Fruit fly (Drosophila melanogaster) whole organism, pupa: ENCODE measurements around the gene CG13083.

Experiments
- CG10348 ChIP-seq: fragments of 200-800 bp; sonication (Bioruptor generic); IDR thresholded peaks from 2 replicates; pipeline ENCODE4 v1.3.6; 2022; ENCODE audit warnings: missing biosample characterization, missing genetic modification characterization
- CG12605 ChIP-seq: fragments of 200-800 bp; sonication (Bioruptor generic); IDR thresholded peaks from 2 replicates; pipeline ENCODE4 v1.3.6; 2022; ENCODE audit warnings: missing biosample characterization, missing genetic modification characterization
- CG13204 ChIP-seq: fragments of 200-800 bp; sonication (Bioruptor generic); optimal IDR thresholded peaks from 2 replicates; lab custom pipeline; 2018; ENCODE audit warnings: missing biosample characterization, mild to moderate bottlenecking, missing genetic modification characterization, moderate library complexity
- CG14655 ChIP-seq: fragments of 200-800 bp; sonication (Bioruptor generic); optimal IDR thresholded peaks from 3 replicates; lab custom pipeline; 2017; ENCODE audit warnings: mild to moderate bottlenecking, missing biosample characterization, missing genetic modification reagents, missing genetic modification characterization
- CG15710 ChIP-seq: fragments of 200-800 bp; sonication (Bioruptor generic); optimal IDR thresholded peaks from 2 replicates; lab custom pipeline; 2018; ENCODE audit warnings: missing biosample characterization, mild to moderate bottlenecking, missing genetic modification characterization, moderate library complexity
- CG17806 ChIP-seq: fragments of 200-800 bp; sonication (Bioruptor generic); optimal IDR thresholded peaks from 2 replicates; lab custom pipeline; 2018; ENCODE audit warnings: missing biosample characterization, mild to moderate bottlenecking, missing genetic modification characterization, moderate library complexity
- CG32121 ChIP-seq: fragments of 200-800 bp; sonication (Bioruptor generic); IDR thresholded peaks from 2 replicates; pipeline ENCODE4 v1.3.6; 2022; ENCODE audit warnings: missing biosample characterization, missing genetic modification characterization
- CG34367 ChIP-seq: fragments of 200-800 bp; sonication (Bioruptor generic); optimal IDR thresholded peaks from 2 replicates; lab custom pipeline; 2018; ENCODE audit warnings: missing biosample characterization, mild to moderate bottlenecking, missing genetic modification characterization
- CG4496 ChIP-seq: fragments of 200-800 bp; sonication (Bioruptor generic); IDR thresholded peaks from 3 replicates; pipeline ENCODE4 v1.3.6; 2022; ENCODE audit warnings: missing biosample characterization, missing genetic modification characterization
- CG8159 ChIP-seq: fragments of 200-800 bp; sonication (Bioruptor generic); optimal IDR thresholded peaks from 3 replicates; lab custom pipeline; 2018; ENCODE audit warnings: missing biosample characterization, mild to moderate bottlenecking, missing genetic modification characterization, moderate library complexity
- CG8301 ChIP-seq: fragments of 200-800 bp; sonication (Bioruptor generic); optimal IDR thresholded peaks from 2 replicates; lab custom pipeline; 2018; ENCODE audit warnings: missing biosample characterization, mild to moderate bottlenecking, missing genetic modification characterization
- CG9948 ChIP-seq: fragments of 200-800 bp; sonication (Bioruptor generic); optimal IDR thresholded peaks from 2 replicates; lab custom pipeline; 2018; ENCODE audit warnings: missing biosample characterization, mild to moderate bottlenecking, missing genetic modification characterization, moderate library complexity
- D1 ChIP-seq: fragments of 200-800 bp; sonication (Bioruptor generic); optimal IDR thresholded peaks from 2 replicates; lab custom pipeline; 2018; ENCODE audit warnings: missing biosample characterization, mild to moderate bottlenecking, missing genetic modification characterization, moderate library complexity
- EcR ChIP-seq: fragments of 200-800 bp; sonication (Bioruptor generic); optimal IDR thresholded peaks from 3 replicates; lab custom pipeline; 2019; ENCODE audit warnings: missing biosample characterization, missing genetic modification characterization, mild to moderate bottlenecking, moderate library complexity, missing genetic modification reagents
- Ets98B ChIP-seq: fragments of 200-800 bp; sonication (Bioruptor generic); IDR thresholded peaks from 2 replicates; pipeline ENCODE4 v1.3.6; 2022; ENCODE audit warnings: missing biosample characterization, missing genetic modification characterization
- Pif1A ChIP-seq: fragments of 200-800 bp; sonication (Bioruptor generic); optimal IDR thresholded peaks from 3 replicates; lab custom pipeline; 2016; ENCODE audit warnings: missing biosample characterization, missing genetic modification characterization
- Pif1B ChIP-seq: fragments of 200-800 bp; sonication (Bioruptor generic); optimal IDR thresholded peaks from 3 replicates; lab custom pipeline; 2016; ENCODE audit warnings: missing biosample characterization, missing genetic modification characterization
- Snoo ChIP-seq: fragments of 200-800 bp; sonication (Bioruptor generic); optimal IDR thresholded peaks from 3 replicates; lab custom pipeline; 2017; ENCODE audit warnings: missing biosample characterization, mild to moderate bottlenecking, missing genetic modification characterization, inconsistent platforms
- fd96Ca ChIP-seq: fragments of 200-800 bp; sonication (Bioruptor generic); IDR thresholded peaks from 3 replicates; pipeline ENCODE4 v1.3.6; 2022; ENCODE audit warnings: missing biosample characterization, missing genetic modification characterization
- gl ChIP-seq: fragments of 200-800 bp; sonication (Bioruptor generic); optimal IDR thresholded peaks from 2 replicates; lab custom pipeline; 2018; ENCODE audit warnings: missing biosample characterization, mild to moderate bottlenecking, missing genetic modification characterization
- rn ChIP-seq: fragments of 200-800 bp; sonication (Bioruptor generic); IDR thresholded peaks from 2 replicates; pipeline ENCODE4 v1.3.6; 2022; ENCODE audit warnings: missing biosample characterization, missing genetic modification characterization

The CG13083 gene

DNA sequence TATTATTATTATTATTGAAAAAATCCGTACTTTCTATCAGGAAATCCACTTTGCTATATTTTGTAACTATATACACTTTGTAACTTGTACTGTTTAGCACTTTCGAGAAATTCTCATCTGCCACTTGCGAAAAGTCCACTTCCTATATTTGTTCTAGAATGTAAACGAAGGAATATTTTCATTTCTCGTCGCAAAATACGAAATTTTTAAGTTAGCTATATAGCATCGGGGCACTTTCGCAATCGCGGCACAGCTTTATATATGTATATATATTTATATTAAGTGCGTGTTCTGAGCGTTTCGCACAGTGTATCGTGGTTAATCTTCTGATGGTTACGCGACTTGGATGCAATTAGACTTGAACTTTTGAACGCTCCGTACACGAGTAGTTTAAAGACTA lies 45.5 kb upstream of the CG13083 start, which contains the start of gene RanGAP:
Gene RanGAP, plus strand, starts transcription at position 169 of the 400 bp plus-strand sequence.
- peak; percentile 50 for TF ChIP-seq CG9948 (tag; lab: Kevin White, UChicago)
- TF ChIP-seq Snoo, result no peak
- TF ChIP-seq CG10348, result no peak
- no peak for TF ChIP-seq CG13204 (GFP tag; lab: Kevin White, UChicago)
- no peak for TF ChIP-seq EcR
- TF ChIP-seq Ets98B, result no peak
- no peak for TF ChIP-seq CG34367
- TF ChIP-seq CG32121 (GFP tag; lab: Robert Waterston, UW), result peak; percentile 16; the same call in 1 of the 2 replicates
- no peak for TF ChIP-seq D1 (tag; lab: Kevin White, UChicago)
- peak; percentile 48; the same call in 2 of the 3 replicates for TF ChIP-seq fd96Ca (GFP tag; lab: Robert Waterston, UW)
- TF ChIP-seq CG17806 (tag; lab: Kevin White, UChicago), result peak; percentile 31
- peak; percentile 58 for TF ChIP-seq CG14655
- TF ChIP-seq rn, result 0 out of 2 replicates have a peak, but pooled peaks have one; percentile 6
- peak; percentile 12 for TF ChIP-seq CG15710
- peak; percentile 36 for TF ChIP-seq CG8301 (tag; lab: Kevin White, UChicago)
- TF ChIP-seq Pif1B (GFP tag; lab: Kevin White, UChicago), result no peak
- peak; percentile 28 for TF ChIP-seq CG8159 (tag; lab: Kevin White, UChicago)
- no peak; the same call in 1 of the 2 replicates for TF ChIP-seq CG12605 (GFP tag; lab: Robert Waterston, UW)
- TF ChIP-seq Pif1A (GFP tag; lab: Kevin White, UChicago), result no peak
- TF ChIP-seq gl (tag; lab: Kevin White, UChicago), result no peak
- TF ChIP-seq CG4496, result peak; percentile 25; the same call in 1 of the 3 replicates

- TF ChIP-seq CG17806 (tag; lab: Kevin White, UChicago) (no peak), CG14655 (no peak), CG32121 (GFP tag; lab: Robert Waterston, UW) (no peak), fd96Ca (GFP tag; lab: Robert Waterston, UW) (no peak), CG34367 (no peak), D1 (tag; lab: Kevin White, UChicago) (no peak), rn (no peak), gl (tag; lab: Kevin White, UChicago) (no peak), CG8159 (tag; lab: Kevin White, UChicago) (no peak), CG10348 (no peak), CG9948 (tag; lab: Kevin White, UChicago) (no peak), CG15710 (no peak), CG8301 (tag; lab: Kevin White, UChicago) (no peak), Pif1B (GFP tag; lab: Kevin White, UChicago) (no peak), Ets98B (no peak), CG4496 (no peak)
These were observed 44.7 kb upstream of the CG13083 start, which contains the start of gene CG10237 for dm6 chr2L:19442627-19443026. TSS of gene CG10237 (minus strand) at chr2L:19442727.

- TF ChIP-seq CG13204 (GFP tag; lab: Kevin White, UChicago) (no peak), CG8301 (tag; lab: Kevin White, UChicago) (peak; percentile 82), CG10348 (0 out of 2 replicates have a peak, but pooled peaks have one; percentile 36), Pif1A (GFP tag; lab: Kevin White, UChicago) (no peak), CG12605 (GFP tag; lab: Robert Waterston, UW) (peak; percentile 64), CG4496 (peak; percentile 85), fd96Ca (GFP tag; lab: Robert Waterston, UW) (peak; percentile 94), Snoo (peak; percentile 87), CG9948 (tag; lab: Kevin White, UChicago) (peak; percentile 82), CG14655 (no peak), Ets98B (peak; percentile 79), gl (tag; lab: Kevin White, UChicago) (peak; percentile 71), EcR (peak; percentile 58), CG32121 (GFP tag; lab: Robert Waterston, UW) (peak; percentile 90), CG17806 (tag; lab: Kevin White, UChicago) (peak; percentile 82), Pif1B (GFP tag; lab: Kevin White, UChicago) (no peak), CG8159 (tag; lab: Kevin White, UChicago) (peak; percentile 85), CG34367 (peak; percentile 84), rn (peak; percentile 85), D1 (tag; lab: Kevin White, UChicago) (no peak), CG15710 (peak; percentile 89)
- TF ChIP-seq, all 21 proteins: peak for 16
These were observed 42.6 kb upstream of the CG13083 start, which contains the start of gene Hs2st for dm6 chr2L:19444734-19445140. TSS of gene Hs2st (minus strand) at chr2L:19444750.

DNA sequence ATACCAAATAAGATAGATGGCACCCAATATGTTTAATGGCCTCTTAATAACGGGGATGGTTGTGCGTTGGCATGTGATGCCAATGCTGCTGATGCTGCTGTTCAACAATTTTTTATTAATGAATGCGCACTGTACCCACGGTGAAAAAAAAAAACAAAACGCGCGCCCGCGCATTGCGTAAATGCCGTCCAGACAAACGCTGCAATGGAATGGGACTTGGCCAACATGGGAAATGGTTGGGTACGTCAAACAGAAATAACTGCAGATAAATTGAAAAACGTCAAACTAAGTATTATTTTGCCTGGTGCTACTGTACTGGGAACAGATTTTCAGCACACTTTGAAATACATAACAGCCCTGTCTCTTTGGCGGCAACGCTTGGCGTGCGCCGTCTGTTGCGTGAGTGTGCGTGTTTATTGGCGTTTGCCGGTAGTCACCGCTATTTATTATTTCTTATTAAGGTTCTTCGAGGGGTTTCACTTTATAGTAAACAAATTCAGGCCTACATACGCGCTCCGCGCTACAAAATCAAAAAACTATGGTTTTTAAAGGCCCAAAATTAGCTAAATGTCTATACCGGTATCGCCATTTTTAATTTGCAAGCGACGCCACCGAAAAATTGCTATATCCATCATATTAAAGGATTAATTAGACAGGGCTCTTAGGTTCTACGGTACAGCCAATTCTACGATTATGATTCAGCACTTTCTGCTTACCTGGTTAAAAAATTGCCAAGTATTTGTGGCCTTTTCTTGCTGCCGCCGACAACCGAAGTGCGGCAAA lies 34.6 kb upstream of the CG13083 start:
- TF ChIP-seq CG13204 (GFP tag; lab: Kevin White, UChicago), result no peak
- peak; percentile 25 for TF ChIP-seq CG17806 (tag; lab: Kevin White, UChicago)
- TF ChIP-seq CG8159 (tag; lab: Kevin White, UChicago), result peak; percentile 21
- no peak for TF ChIP-seq CG34367
- no peak for TF ChIP-seq Pif1B (GFP tag; lab: Kevin White, UChicago)
- no peak for TF ChIP-seq CG9948 (tag; lab: Kevin White, UChicago)
- TF ChIP-seq CG32121 (GFP tag; lab: Robert Waterston, UW), result peak; percentile 57; the same call in 1 of the 2 replicates
- TF ChIP-seq CG10348, result no peak
- peak; percentile 68 for TF ChIP-seq CG12605 (GFP tag; lab: Robert Waterston, UW)
- no peak for TF ChIP-seq Snoo
- TF ChIP-seq Ets98B, result peak; percentile 61
- TF ChIP-seq EcR, result no peak
- TF ChIP-seq rn, result no peak
- TF ChIP-seq CG8301 (tag; lab: Kevin White, UChicago), result peak; percentile 33
- TF ChIP-seq CG14655, result peak; percentile 52
- no peak for TF ChIP-seq Pif1A (GFP tag; lab: Kevin White, UChicago)
- no peak for TF ChIP-seq CG15710
- peak; percentile 70 for TF ChIP-seq fd96Ca (GFP tag; lab: Robert Waterston, UW)
- TF ChIP-seq gl (tag; lab: Kevin White, UChicago), result no peak
- no peak for TF ChIP-seq D1 (tag; lab: Kevin White, UChicago)
- no peak; the same call in 1 of the 3 replicates for TF ChIP-seq CG4496
